Worm (Caenorhabditis elegans) whole organism, L1 larva: ENCODE results near the gene F53A9.6.

Experiments
- ama-1 ChIP-seq: fragments of 150-350 bp; optimal IDR thresholded peaks from 2 replicates; lab custom pipeline; 2014
- nhr-11 ChIP-seq: fragments of 150-350 bp; optimal IDR thresholded peaks from 2 replicates; lab custom pipeline; 2014; ENCODE audit warnings: missing biosample characterization, missing genetic modification characterization
- nhr-12 ChIP-seq: sonication (generic microtip); optimal IDR thresholded peaks from 2 replicates; lab custom pipeline; 2017; ENCODE audit warnings: missing biosample characterization, missing genetic modification characterization
- nhr-90 ChIP-seq: sonication (generic microtip); optimal IDR thresholded peaks from 2 replicates; lab custom pipeline; 2016; ENCODE audit warnings: mild to moderate bottlenecking, missing genetic modification characterization, missing compliant biosample characterization; ENCODE audit not compliant: poor library complexity
- pag-3 ChIP-seq: sonication (generic microtip); optimal IDR thresholded peaks from 2 replicates; lab custom pipeline; 2017; ENCODE audit warnings: missing genetic modification characterization, mild to moderate bottlenecking, missing compliant biosample characterization, antibody characterized with exemption, borderline replicate concordance; ENCODE audit not compliant: insufficient read depth
- pqm-1 ChIP-seq: sonication (generic microtip); optimal IDR thresholded peaks from 3 replicates; lab custom pipeline; 2017; ENCODE audit warnings: missing biosample characterization, missing genetic modification characterization
- tbx-2 ChIP-seq: sonication (generic microtip); optimal IDR thresholded peaks from 2 replicates; lab custom pipeline; 2016; ENCODE audit warnings: missing genetic modification characterization, missing compliant biosample characterization
- unc-98 ChIP-seq: fragments of 200-800 bp; sonication (Bioruptor generic); IDR thresholded peaks from 2 replicates; pipeline ENCODE4 v1.3.6; 2022; ENCODE audit warnings: missing genetic modification characterization, missing compliant biosample characterization
- zag-1 ChIP-seq: fragments of 150-350 bp; optimal IDR thresholded peaks from 2 replicates; lab custom pipeline; 2014; ENCODE audit warnings: missing biosample characterization, missing genetic modification characterization
- ztf-11 ChIP-seq, 2 experiments: sonication (generic microtip); optimal IDR thresholded peaks; 2 replicates each; lab custom pipeline; 2016 to 2017; ENCODE audit warnings: missing genetic modification characterization in 2 of 2, missing biosample characterization in 1 of 2, missing compliant biosample characterization in 1 of 2

DNA sequence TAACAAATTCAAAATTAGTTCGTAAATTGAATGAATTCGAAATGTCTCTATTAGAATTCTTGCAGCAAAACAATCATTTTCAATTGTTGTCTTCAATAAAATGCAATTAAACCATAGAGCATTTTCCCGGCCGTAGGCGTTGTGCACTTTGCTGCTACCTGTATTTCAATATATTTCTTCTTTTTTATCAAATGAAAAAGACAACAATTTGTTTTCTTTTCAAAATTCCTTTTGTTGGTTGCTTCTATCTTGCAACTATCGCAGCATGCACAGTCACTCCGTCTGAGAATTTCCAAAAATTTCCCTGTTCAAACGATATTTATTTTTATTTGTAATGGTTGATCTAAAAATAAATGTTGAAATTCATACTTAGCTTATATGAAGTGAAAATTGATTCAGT, 38.5 kb downstream of the F53A9.6 start:
- TF ChIP-seq ama-1 (lab: Kevin White, UChicago), result no peak
- TF ChIP-seq pag-3 (tag; lab: Kevin White, UChicago), result no peak
- no peak for TF ChIP-seq pqm-1 (tag; lab: Kevin White, UChicago)
- TF ChIP-seq zag-1 (tag; lab: Kevin White, UChicago), result no peak
- no peak for TF ChIP-seq nhr-12 (tag; lab: Kevin White, UChicago)
- no peak for TF ChIP-seq nhr-90 (tag; lab: Kevin White, UChicago)
- no peak for TF ChIP-seq nhr-11
- TF ChIP-seq tbx-2 (tag; lab: Kevin White, UChicago), result no peak
- TF ChIP-seq ztf-11 (tag; optimal IDR thresholded peaks at IDR 0.05; lab: Kevin White, UChicago), result no peak
- TF ChIP-seq unc-98 (GFP tag; lab: Robert Waterston, UW), result no peak
